Worm (Caenorhabditis elegans) whole organism, early embryonic: ENCODE measurements around the gene sre-39.

Experiments used
- B0310.2 ChIP-seq: sonication (generic microtip); optimal IDR thresholded peaks from 2 replicates; lab custom pipeline; 2016; ENCODE audit warnings: mild to moderate bottlenecking, missing genetic modification characterization, missing compliant biosample characterization
- F13C5.2 ChIP-seq: sonication (generic microtip); optimal IDR thresholded peaks from 2 replicates; lab custom pipeline; 2017; ENCODE audit warnings: mild to moderate bottlenecking, missing genetic modification characterization, inconsistent platforms, missing compliant biosample characterization
- aly-1 ChIP-seq: sonication (generic microtip); optimal IDR thresholded peaks from 2 replicates; lab custom pipeline; 2016; ENCODE audit warnings: missing genetic modification characterization, missing compliant biosample characterization
- ama-1 ChIP-seq: fragments of 150-350 bp; optimal IDR thresholded peaks from 2 replicates; lab custom pipeline; 2014
- ceh-13 ChIP-seq: fragments of 200-800 bp; sonication (Bioruptor generic); optimal IDR thresholded peaks from 2 replicates; lab custom pipeline; 2018; ENCODE audit warnings: mild to moderate bottlenecking, missing genetic modification characterization, missing compliant biosample characterization
- ceh-36 ChIP-seq: sonication (generic microtip); optimal IDR thresholded peaks from 2 replicates; lab custom pipeline; 2016; ENCODE audit warnings: missing genetic modification characterization, inconsistent platforms, missing compliant biosample characterization
- ets-7 ChIP-seq: sonication (generic microtip); optimal IDR thresholded peaks from 2 replicates; lab custom pipeline; 2016; ENCODE audit warnings: missing genotype, missing genetic modification characterization, missing compliant biosample characterization
- flt-1 ChIP-seq: fragments of 200-800 bp; sonication (Bioruptor generic); IDR thresholded peaks from 2 replicates; pipeline ENCODE4 v1.3.6; 2022; ENCODE audit warnings: missing genetic modification characterization, missing compliant biosample characterization
- hmbx-1 ChIP-seq: sonication (generic microtip); optimal IDR thresholded peaks from 2 replicates; lab custom pipeline; 2016; ENCODE audit warnings: mild to moderate bottlenecking, missing genetic modification characterization, missing compliant biosample characterization
- hmg-4 ChIP-seq: fragments of 200-800 bp; sonication (Bioruptor generic); optimal IDR thresholded peaks from 2 replicates; lab custom pipeline; 2018; ENCODE audit warnings: mild to moderate bottlenecking, missing genetic modification characterization, missing compliant biosample characterization
- hnd-1 ChIP-seq: sonication (generic microtip); optimal IDR thresholded peaks from 2 replicates; lab custom pipeline; 2016; ENCODE audit warnings: missing genetic modification characterization, missing compliant biosample characterization
- pes-1 ChIP-seq: fragments of 200-800 bp; sonication (Bioruptor generic); IDR thresholded peaks from 2 replicates; pipeline ENCODE4 v1.3.6; 2022; ENCODE audit warnings: missing genetic modification reagents, missing genetic modification characterization, missing compliant biosample characterization
- scrt-1 ChIP-seq: fragments of 200-800 bp; sonication (Bioruptor generic); IDR thresholded peaks from 2 replicates; pipeline ENCODE4 v1.3.6; 2022; ENCODE audit warnings: missing genetic modification characterization, missing compliant biosample characterization
- sea-1 ChIP-seq: fragments of 200-800 bp; sonication (Bioruptor generic); conservative IDR thresholded peaks from 2 replicates; pipeline ENCODE4 v1.3.6; 2022; ENCODE audit warnings: missing genetic modification characterization, missing compliant biosample characterization
- tbx-11 ChIP-seq: fragments of 200-800 bp; sonication (Bioruptor generic); IDR thresholded peaks from 2 replicates; pipeline ENCODE4 v1.3.6; 2022; ENCODE audit warnings: missing genetic modification characterization, missing compliant biosample characterization
- tbx-37 ChIP-seq: fragments of 200-800 bp; sonication (Bioruptor generic); conservative IDR thresholded peaks from 2 replicates; pipeline ENCODE4 v1.3.6; 2022; ENCODE audit warnings: missing genetic modification reagents, missing genetic modification characterization, missing compliant biosample characterization
- tra-4 ChIP-seq: sonication (generic microtip); optimal IDR thresholded peaks from 2 replicates; lab custom pipeline; 2017; ENCODE audit warnings: missing genetic modification characterization, missing compliant biosample characterization

The sre-39 gene

ce11 chrII:4686941-4687340 is at the start of gene sre-39:
sre-39 (plus strand) TSS chrII:4687241.
- TF ChIP-seq sea-1 (GFP tag; lab: Robert Waterston, UW) (no peak), tbx-37 (GFP tag; lab: Robert Waterston, UW) (no peak), ceh-13 (no peak), scrt-1 (GFP tag; lab: Robert Waterston, UW) (no peak), F13C5.2 (tag; lab: Kevin White, UChicago) (no peak), B0310.2 (tag; lab: Kevin White, UChicago) (no peak), flt-1 (GFP tag; lab: Robert Waterston, UW) (no peak), ama-1 (lab: Kevin White, UChicago) (no peak), tbx-11 (GFP tag; lab: Robert Waterston, UW) (no peak), hnd-1 (tag; lab: Kevin White, UChicago) (no peak), hmbx-1 (no peak), tra-4 (tag; lab: Kevin White, UChicago) (no peak), pes-1 (GFP tag; lab: Robert Waterston, UW) (no peak), aly-1 (no peak), ets-7 (tag; lab: Kevin White, UChicago) (no peak), ceh-36 (tag; lab: Kevin White, UChicago) (no peak)

ce11 chrII:4638241-4638640 is 48.8 kb upstream of the sre-39 start, which contains the start of gene che-10:
che-10 (minus strand) TSS chrII:4638341.
- TF ChIP-seq F13C5.2 (tag; lab: Kevin White, UChicago) (no peak), tra-4 (tag; lab: Kevin White, UChicago) (no peak), ama-1 (lab: Kevin White, UChicago) (no peak), tbx-37 (GFP tag; lab: Robert Waterston, UW) (no peak), pes-1 (GFP tag; lab: Robert Waterston, UW) (no peak), sea-1 (GFP tag; lab: Robert Waterston, UW) (no peak), aly-1 (no peak), scrt-1 (GFP tag; lab: Robert Waterston, UW) (no peak), ets-7 (tag; lab: Kevin White, UChicago) (no peak), ceh-36 (tag; lab: Kevin White, UChicago) (no peak), B0310.2 (tag; lab: Kevin White, UChicago) (no peak), hmg-4 (GFP tag; lab: Kevin White, UChicago) (no peak)

- TF ChIP-seq sea-1 (GFP tag; lab: Robert Waterston, UW) (no peak), pes-1 (GFP tag; lab: Robert Waterston, UW) (no peak), tra-4 (tag; lab: Kevin White, UChicago) (no peak), ama-1 (lab: Kevin White, UChicago) (no peak), tbx-11 (GFP tag; lab: Robert Waterston, UW) (no peak), ets-7 (tag; lab: Kevin White, UChicago) (no peak), ceh-36 (tag; lab: Kevin White, UChicago) (no peak), B0310.2 (tag; lab: Kevin White, UChicago) (no peak), hmbx-1 (no peak), hnd-1 (tag; lab: Kevin White, UChicago) (no peak), flt-1 (GFP tag; lab: Robert Waterston, UW) (no peak), ceh-13 (no peak), aly-1 (no peak), tbx-37 (GFP tag; lab: Robert Waterston, UW) (no peak), scrt-1 (GFP tag; lab: Robert Waterston, UW) (no peak), hmg-4 (GFP tag; lab: Kevin White, UChicago) (no peak), F13C5.2 (tag; lab: Kevin White, UChicago) (no peak)
Observed at ce11 chrII:4638891-4639290, 48.1 kb upstream of the sre-39 start.

ce11 chrII:4640748-4641147 is 46.3 kb upstream of the sre-39 start:
- TF ChIP-seq hmg-4 (GFP tag; lab: Kevin White, UChicago) (no peak), tbx-11 (GFP tag; lab: Robert Waterston, UW) (no peak), hnd-1 (tag; lab: Kevin White, UChicago) (no peak), ceh-13 (no peak), ets-7 (tag; lab: Kevin White, UChicago) (no peak)

- TF ChIP-seq ceh-13 (no peak), hmbx-1 (no peak), tbx-37 (GFP tag; lab: Robert Waterston, UW) (no peak), ama-1 (lab: Kevin White, UChicago) (no peak), ceh-36 (tag; lab: Kevin White, UChicago) (no peak), flt-1 (GFP tag; lab: Robert Waterston, UW) (no peak), hmg-4 (GFP tag; lab: Kevin White, UChicago) (no peak), F13C5.2 (tag; lab: Kevin White, UChicago) (no peak), sea-1 (GFP tag; lab: Robert Waterston, UW) (no peak), tbx-11 (GFP tag; lab: Robert Waterston, UW) (no peak), hnd-1 (tag; lab: Kevin White, UChicago) (no peak)
Observed at ce11 chrII:4648785-4649184, 38.3 kb upstream of the sre-39 start, which contains the start of gene lgc-27. lgc-27 (plus strand) TSS chrII:4649085.

ce11 chrII:4650072-4650471 is 37.0 kb upstream of the sre-39 start:
- no peak for TF ChIP-seq ama-1 (lab: Kevin White, UChicago)
- no peak for TF ChIP-seq pes-1 (GFP tag; lab: Robert Waterston, UW)
- TF ChIP-seq B0310.2 (tag; lab: Kevin White, UChicago), result no peak
- TF ChIP-seq hnd-1 (tag; lab: Kevin White, UChicago), result no peak

ce11 chrII:4655834-4656233 is 31.2 kb upstream of the sre-39 start, which contains the start of gene fut-6:
fut-6 (minus strand) TSS chrII:4655934.
- TF ChIP-seq F13C5.2 (tag; lab: Kevin White, UChicago) (no peak), tra-4 (tag; lab: Kevin White, UChicago) (no peak)
